Worm (Caenorhabditis elegans): ENCODE measurements around the gene T05A12.4.

DNA sequence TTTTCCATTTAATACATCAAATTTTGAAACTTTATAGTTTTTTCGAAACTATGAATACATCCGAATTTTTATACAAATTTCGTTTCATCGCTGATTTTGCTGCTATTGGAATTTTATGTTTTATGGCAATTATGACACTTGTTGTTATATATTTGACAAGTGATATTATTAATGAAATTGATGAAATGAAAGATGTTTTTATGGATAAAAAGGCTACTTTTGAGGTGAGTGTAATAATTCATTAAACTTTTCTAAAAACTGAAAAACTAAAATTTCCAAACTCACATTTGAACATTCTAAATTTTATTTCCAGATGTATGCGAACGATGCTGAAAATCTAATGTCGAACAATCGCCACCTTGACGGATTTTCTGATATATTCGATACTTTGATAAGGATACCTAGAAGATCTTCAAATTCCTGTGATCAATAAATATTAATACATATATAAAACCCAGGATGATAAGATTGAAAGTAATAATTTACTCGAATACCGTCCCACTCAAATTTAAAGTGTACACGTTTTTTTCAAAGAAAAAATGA, 18.3 kb downstream of the T05A12.4 start, which contains the start of the genes T22D1.17 and T22D1.8:
- TF ChIP-seq ama-1 (optimal IDR thresholded peaks at IDR 0.05) = no peak
- TF ChIP-seq aly-1 (tag; optimal IDR thresholded peaks at IDR 0.05) = no peak
- TF ChIP-seq tbx-37 (GFP tag; conservative IDR thresholded peaks at IDR 0.05) = no peak
- no peak for TF ChIP-seq sea-1 (GFP tag; conservative IDR thresholded peaks at IDR 0.05)
- no peak for TF ChIP-seq ceh-36 (tag; optimal IDR thresholded peaks at IDR 0.05)
- TF ChIP-seq hnd-1 (tag; optimal IDR thresholded peaks at IDR 0.05) = no peak
- no peak for TF ChIP-seq tbx-11 (GFP tag; IDR thresholded peaks at IDR 0.05)
- TF ChIP-seq hmbx-1 (tag; optimal IDR thresholded peaks at IDR 0.05) = no peak
- TF ChIP-seq B0310.2 (tag; optimal IDR thresholded peaks at IDR 0.05) = no peak
- no peak for TF ChIP-seq F13C5.2 (tag; optimal IDR thresholded peaks at IDR 0.05)
